Fruit fly (Drosophila melanogaster) whole organism: Measurements from ENCODE around the gene Dscam2.

Source experiments
- CG8478 ChIP-seq: fragments of >200 bp; optimal IDR thresholded peaks from 2 replicates; lab custom pipeline; 2018; ENCODE audit warnings: inconsistent platforms
- Dll ChIP-seq: fragments of >200 bp; optimal IDR thresholded peaks from 2 replicates; lab custom pipeline; 2017
- EcR ChIP-seq, 2 experiments: fragments of >200 bp; optimal IDR thresholded peaks; 2 replicates each; lab custom pipeline; 2017; ENCODE audit warnings: missing biosample characterization in 2 of 2, missing genetic modification characterization in 2 of 2, missing genetic modification reagents in 2 of 2
- pan ChIP-seq: fragments of >200 bp; optimal IDR thresholded peaks from 2 replicates; lab custom pipeline; 2017
- psq ChIP-seq: fragments of >200 bp; optimal IDR thresholded peaks from 2 replicates; lab custom pipeline; 2017
- usp ChIP-seq: fragments of >200 bp; optimal IDR thresholded peaks from 2 replicates; lab custom pipeline; 2017; ENCODE audit warnings: missing biosample characterization, missing genetic modification characterization, mixed read lengths

DNA sequence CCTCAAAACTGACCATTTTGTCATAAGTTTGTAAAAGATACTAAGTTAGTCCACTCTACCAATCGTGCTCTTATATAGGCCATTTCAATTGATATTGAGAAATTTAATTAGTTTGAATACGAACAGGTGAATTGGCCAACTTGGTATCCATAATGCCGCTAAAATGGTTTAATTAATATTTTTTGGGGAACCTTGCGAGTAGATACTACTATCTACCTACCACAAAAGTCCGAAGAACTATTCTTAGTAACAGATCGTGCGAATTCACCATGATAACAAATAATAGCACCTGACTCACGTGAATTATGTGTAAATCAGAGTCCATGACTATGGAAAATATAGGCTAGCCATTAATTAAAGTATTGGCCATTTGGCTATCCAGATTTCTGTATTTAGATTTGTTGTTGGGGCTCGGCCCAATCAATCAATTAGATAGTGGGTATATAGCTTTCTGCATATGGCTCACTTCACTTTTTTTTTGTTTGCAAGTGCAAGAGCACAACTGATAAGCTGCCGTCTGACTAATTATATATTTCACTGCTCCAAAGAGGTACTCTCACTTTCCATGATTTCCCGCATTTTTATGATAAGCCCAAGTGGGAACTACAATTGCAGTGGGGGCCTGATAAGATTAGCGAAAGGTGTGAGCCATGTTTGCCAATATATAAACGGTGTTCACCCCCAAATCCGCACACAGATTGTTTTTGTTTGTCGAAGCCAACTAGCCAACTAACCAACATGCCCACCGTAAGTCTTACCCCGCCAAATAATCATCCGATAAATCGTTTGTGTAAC, 61.3 kb downstream of the Dscam2 start, which contains the start of the genes Acbp4 and Acbp6:
- TF ChIP-seq pan (lab: Kevin White, UChicago) (no peak), EcR (GFP tag; optimal IDR thresholded peaks at IDR 0.05; lab: Kevin White, UChicago) (no peak), Dll (lab: Kevin White, UChicago) (no peak), CG8478 (lab: Kevin White, UChicago) (no peak), usp (no peak), psq (lab: Kevin White, UChicago) (no peak)
